Fruit fly (Drosophila melanogaster) whole organism, pupa: ENCODE data around the gene RpL27.

Experiments
- CG14655 ChIP-seq: fragments of 200-800 bp; sonication (Bioruptor generic); optimal IDR thresholded peaks from 3 replicates; lab custom pipeline; 2017; ENCODE audit warnings: mild to moderate bottlenecking, missing biosample characterization, missing genetic modification reagents, missing genetic modification characterization
- CG32121 ChIP-seq: fragments of 200-800 bp; sonication (Bioruptor generic); IDR thresholded peaks from 2 replicates; pipeline ENCODE4 v1.3.6; 2022; ENCODE audit warnings: missing biosample characterization, missing genetic modification characterization
- CG34367 ChIP-seq: fragments of 200-800 bp; sonication (Bioruptor generic); optimal IDR thresholded peaks from 2 replicates; lab custom pipeline; 2018; ENCODE audit warnings: missing biosample characterization, mild to moderate bottlenecking, missing genetic modification characterization
- CG9948 ChIP-seq: fragments of 200-800 bp; sonication (Bioruptor generic); optimal IDR thresholded peaks from 2 replicates; lab custom pipeline; 2018; ENCODE audit warnings: missing biosample characterization, mild to moderate bottlenecking, missing genetic modification characterization, moderate library complexity
- EcR ChIP-seq: fragments of 200-800 bp; sonication (Bioruptor generic); optimal IDR thresholded peaks from 3 replicates; lab custom pipeline; 2019; ENCODE audit warnings: missing biosample characterization, missing genetic modification characterization, mild to moderate bottlenecking, moderate library complexity, missing genetic modification reagents
- Pif1A ChIP-seq: fragments of 200-800 bp; sonication (Bioruptor generic); optimal IDR thresholded peaks from 3 replicates; lab custom pipeline; 2016; ENCODE audit warnings: missing biosample characterization, missing genetic modification characterization
- Snoo ChIP-seq: fragments of 200-800 bp; sonication (Bioruptor generic); optimal IDR thresholded peaks from 3 replicates; lab custom pipeline; 2017; ENCODE audit warnings: missing biosample characterization, mild to moderate bottlenecking, missing genetic modification characterization, inconsistent platforms
- gl ChIP-seq: fragments of 200-800 bp; sonication (Bioruptor generic); optimal IDR thresholded peaks from 2 replicates; lab custom pipeline; 2018; ENCODE audit warnings: missing biosample characterization, mild to moderate bottlenecking, missing genetic modification characterization
- rn ChIP-seq: fragments of 200-800 bp; sonication (Bioruptor generic); IDR thresholded peaks from 2 replicates; pipeline ENCODE4 v1.3.6; 2022; ENCODE audit warnings: missing biosample characterization, missing genetic modification characterization

DNA sequence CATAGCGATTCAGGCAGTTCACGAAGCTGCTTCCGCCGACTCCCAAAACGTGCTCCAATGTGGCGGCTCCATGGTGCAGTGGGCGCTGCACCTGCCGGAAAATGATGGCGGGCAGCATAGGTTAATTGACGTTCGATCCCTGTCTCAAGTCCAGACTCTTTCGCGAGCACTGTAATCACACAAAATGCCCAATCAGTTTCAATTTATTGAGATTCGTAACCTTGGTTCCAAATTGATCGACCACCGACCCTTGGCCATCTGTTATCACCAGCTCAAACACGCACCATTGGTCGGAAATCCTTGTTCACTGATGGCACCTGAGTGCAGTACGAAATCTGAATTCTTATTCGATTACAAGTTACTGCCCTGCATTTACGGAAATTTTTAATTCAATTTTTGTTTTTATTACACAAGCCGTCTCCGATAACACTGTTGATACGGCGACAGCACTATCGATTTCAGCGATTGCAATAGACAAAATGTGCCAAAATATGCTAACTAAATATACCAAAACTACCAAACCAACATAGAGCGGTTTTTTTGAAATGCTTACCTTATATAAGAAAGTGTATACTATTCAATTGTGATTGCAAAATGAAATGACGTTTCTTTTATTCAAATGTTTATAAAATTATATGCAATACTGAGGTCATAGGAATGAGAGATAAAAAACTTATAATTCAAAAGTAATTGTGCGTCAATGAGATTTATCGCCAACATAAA, 2.0 kb upstream of the RpL27 start, which contains the start of gene CLS:
- TF ChIP-seq CG34367 (tag; lab: Kevin White, UChicago) (no peak), EcR (no peak), CG9948 (tag; lab: Kevin White, UChicago) (no peak), CG32121 (GFP tag; lab: Robert Waterston, UW) (no peak), Pif1A (no peak), rn (GFP tag; lab: Robert Waterston, UW) (no peak), Snoo (tag; lab: Kevin White, UChicago) (no peak), gl (tag; lab: Kevin White, UChicago) (no peak), CG14655 (GFP tag; lab: Kevin White, UChicago) (no peak)
